Fruit fly (Drosophila melanogaster): Measurements from ENCODE around the gene CG32110.

CG32110 gene

DNA sequence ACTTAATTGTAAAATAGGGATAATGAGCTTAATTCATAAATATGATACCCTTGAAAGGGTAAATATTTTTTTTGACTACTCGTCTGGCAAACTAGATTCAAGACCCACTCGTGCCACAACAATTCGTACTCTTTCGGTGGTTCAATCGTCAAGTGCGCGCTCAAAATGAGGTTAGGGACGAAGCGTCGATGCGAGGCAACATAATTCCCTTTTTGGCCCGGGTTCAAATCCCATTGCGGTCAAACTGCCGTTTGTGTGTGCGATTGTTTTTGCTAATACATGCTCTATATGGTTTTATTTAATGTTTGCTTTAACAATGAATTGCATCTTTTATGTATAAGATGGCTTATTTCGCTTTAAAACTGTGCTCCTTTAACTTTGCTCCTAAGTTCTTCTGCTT lies 7.2 kb downstream of the CG32110 start:
- peak; percentile 56; the same call in 2 of the 3 replicates for TF ChIP-seq vnd (GFP tag; IDR thresholded peaks at IDR 0.05; ENCODE audit: partially characterized antibody)
- TF ChIP-seq H15 (GFP tag; IDR thresholded peaks at IDR 0.05): no peak
- peak; percentile 75 for TF ChIP-seq Ets65A (GFP tag)
- TF ChIP-seq trem (tag; optimal IDR thresholded peaks at IDR 0.05): no peak
- no peak for TF ChIP-seq NfI (GFP tag; optimal IDR thresholded peaks at IDR 0.05)
- TF ChIP-seq sna (GFP tag; IDR thresholded peaks at IDR 0.05; ENCODE audit: partially characterized antibody): peak; percentile 47; the same call in 1 of the 2 replicates
- peak; percentile 99 for TF ChIP-seq Bdp1 (GFP tag; optimal IDR thresholded peaks at IDR 0.05)
- no peak for TF ChIP-seq Tbp (GFP tag; optimal IDR thresholded peaks at IDR 0.05)
- TF ChIP-seq Opbp (GFP tag; IDR thresholded peaks at IDR 0.05; ENCODE audit: partially characterized antibody): peak; percentile 48; the same call in 2 of the 3 replicates
- TF ChIP-seq E2f2 (GFP tag; IDR thresholded peaks at IDR 0.05): no peak
- no peak for TF ChIP-seq az2 (GFP tag; optimal IDR thresholded peaks at IDR 0.05)
- no peak for TF ChIP-seq CG3995 (GFP tag; optimal IDR thresholded peaks at IDR 0.05)
- TF ChIP-seq knrl (GFP tag; IDR thresholded peaks at IDR 0.05; ENCODE audit: partially characterized antibody): peak; percentile 36; the same call in 2 of the 3 replicates
- TF ChIP-seq CG7271 (tag; optimal IDR thresholded peaks at IDR 0.05): no peak
- no peak for TF ChIP-seq yki (optimal IDR thresholded peaks at IDR 0.05)
- TF ChIP-seq bbx (GFP tag; IDR thresholded peaks at IDR 0.05; ENCODE audit: partially characterized antibody): peak; percentile 51
- peak; percentile 49; the same call in 2 of the 3 replicates for TF ChIP-seq CG16813 (GFP tag; IDR thresholded peaks at IDR 0.05; ENCODE audit: partially characterized antibody)
- no peak for TF ChIP-seq ac (GFP tag; optimal IDR thresholded peaks at IDR 0.05)
- TF ChIP-seq ato (GFP tag; IDR thresholded peaks at IDR 0.05; ENCODE audit: partially characterized antibody): peak; percentile 68
- peak; percentile 63; the same call in 2 of the 3 replicates for TF ChIP-seq CG7963 (GFP tag; IDR thresholded peaks at IDR 0.05; ENCODE audit: partially characterized antibody)
- no peak for TF ChIP-seq Atf-2 (GFP tag; optimal IDR thresholded peaks at IDR 0.05)
- peak; percentile 80; the same call in 2 of the 3 replicates for TF ChIP-seq CG6791 (GFP tag; IDR thresholded peaks at IDR 0.05; ENCODE audit: partially characterized antibody)
- TF ChIP-seq Scr (GFP tag; IDR thresholded peaks at IDR 0.05; ENCODE audit: partially characterized antibody): peak; percentile 38
- TF ChIP-seq CG18011 (GFP tag; optimal IDR thresholded peaks at IDR 0.05): no peak
- TF ChIP-seq Dp (GFP tag; optimal IDR thresholded peaks at IDR 0.05): no peak
- no peak for TF ChIP-seq Lim3 (GFP tag; IDR thresholded peaks at IDR 0.05)
- no peak for TF ChIP-seq dan (GFP tag; IDR thresholded peaks at IDR 0.05)
- TF ChIP-seq chm (GFP tag; IDR thresholded peaks at IDR 0.05): 0 out of 2 replicates have a peak, but pooled peaks have one; percentile 33
- TF ChIP-seq amos (GFP tag; IDR thresholded peaks at IDR 0.05; ENCODE audit: partially characterized antibody): peak; percentile 62
- peak; percentile 56 for TF ChIP-seq tna (GFP tag; IDR thresholded peaks at IDR 0.05; ENCODE audit: partially characterized antibody)
- no peak for TF ChIP-seq Meics (GFP tag; optimal IDR thresholded peaks at IDR 0.05)
- no peak for TF ChIP-seq stc (GFP tag; IDR thresholded peaks at IDR 0.05)
- TF ChIP-seq HmgD (GFP tag; optimal IDR thresholded peaks at IDR 0.05): no peak
- TF ChIP-seq Trl (optimal IDR thresholded peaks at IDR 0.05): no peak
- TF ChIP-seq Trl (GFP tag; optimal IDR thresholded peaks at IDR 0.05): no peak
- TF ChIP-seq CG42726 (GFP tag; IDR thresholded peaks at IDR 0.05; ENCODE audit: partially characterized antibody): peak; percentile 80; the same call in 1 of the 2 replicates
- TF ChIP-seq h (optimal IDR thresholded peaks at IDR 0.05): no peak
- no peak for TF ChIP-seq CG7987 (GFP tag; optimal IDR thresholded peaks at IDR 0.05)
- TF ChIP-seq ro (GFP tag; IDR thresholded peaks at IDR 0.05): no peak
- TF ChIP-seq CG17385 (GFP tag; optimal IDR thresholded peaks at IDR 0.05): no peak
- no peak for TF ChIP-seq Asciz (GFP tag; optimal IDR thresholded peaks at IDR 0.05)
- no peak for TF ChIP-seq z (GFP tag; IDR thresholded peaks at IDR 0.05)
- TF ChIP-seq bigmax (GFP tag; optimal IDR thresholded peaks at IDR 0.05): peak; percentile 98
- no peak for TF ChIP-seq CG17359 (tag; optimal IDR thresholded peaks at IDR 0.05)
- no peak for TF ChIP-seq slbo (GFP tag; IDR thresholded peaks at IDR 0.05)
- peak; percentile 48 for TF ChIP-seq ERR (GFP tag; optimal IDR thresholded peaks at IDR 0.05)
- TF ChIP-seq CG2129 (GFP tag; IDR thresholded peaks at IDR 0.05; ENCODE audit: partially characterized antibody): no peak
- TF ChIP-seq tx (GFP tag; optimal IDR thresholded peaks at IDR 0.05): no peak
- 0 out of 3 replicates have a peak, but pooled peaks have one; percentile 12 for TF ChIP-seq CG11695 (GFP tag; IDR thresholded peaks at IDR 0.05)
- no peak for TF ChIP-seq Optix (GFP tag; IDR thresholded peaks at IDR 0.05)
- peak; percentile 67 for TF ChIP-seq Bgb (GFP tag; IDR thresholded peaks at IDR 0.05; ENCODE audit: partially characterized antibody)

Measured in whole organism, embryonic.